Worm (Caenorhabditis elegans): ENCODE data around the gene W06H8.2.

- no peak for TF ChIP-seq ztf-11 (tag; optimal IDR thresholded peaks at IDR 0.05)
- peak; percentile 97 for TF ChIP-seq pha-4 (tag; optimal IDR thresholded peaks at IDR 0.05)
- no peak for TF ChIP-seq unc-39 (tag; optimal IDR thresholded peaks at IDR 0.05)
- no peak for TF ChIP-seq pqm-1 (tag; optimal IDR thresholded peaks at IDR 0.05)
- TF ChIP-seq unc-62 (GFP tag; optimal IDR thresholded peaks at IDR 0.05): no peak
- TF ChIP-seq mdl-1 (tag; optimal IDR thresholded peaks at IDR 0.05): no peak
- no peak for TF ChIP-seq sea-2 (GFP tag; optimal IDR thresholded peaks at IDR 0.05)
- TF ChIP-seq snpc-4 (tag; optimal IDR thresholded peaks at IDR 0.05): no peak
- TF ChIP-seq nhr-23 (tag; optimal IDR thresholded peaks at IDR 0.05): no peak
- TF ChIP-seq ceh-82 (tag; optimal IDR thresholded peaks at IDR 0.05): no peak
These were observed 25.4 kb downstream of the W06H8.2 start for ce11 chrV:6231902-6232340.
